Fruit fly (Drosophila melanogaster) Kc167 (cell line): ENCODE results near the gene CG7031.

Experiments
- Myc ChIP-seq: fragments of >200 bp; optimal IDR thresholded peaks from 2 replicates; lab custom pipeline; 2017; ENCODE audit warnings: missing external identifiers
- insv ChIP-seq: fragments of >200 bp; optimal IDR thresholded peaks from 3 replicates; lab custom pipeline; 2018; ENCODE audit warnings: missing external identifiers

DNA sequence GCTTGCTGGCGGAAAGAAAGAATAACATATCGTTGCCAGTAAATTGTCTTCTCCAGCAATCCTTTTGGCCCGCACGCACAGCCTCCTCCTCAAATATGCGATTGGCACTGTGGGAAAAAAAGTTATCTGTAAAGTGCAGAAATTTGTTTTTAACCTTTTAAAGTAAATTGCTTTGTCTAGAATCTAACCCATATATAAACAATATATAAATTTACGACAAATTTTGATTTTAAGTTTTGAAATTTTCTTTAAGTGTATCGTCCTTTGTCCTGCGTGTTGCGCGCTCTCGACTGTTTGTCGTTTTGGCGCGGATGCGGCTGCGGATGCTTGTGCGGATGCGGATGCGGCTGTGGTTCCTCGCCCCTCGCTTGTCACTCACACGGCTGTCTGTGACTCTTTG, 3.0 kb downstream of the CG7031 start:
- TF ChIP-seq Myc (no peak), insv (lab: Kevin White, UChicago) (no peak)
